Fruit fly (Drosophila melanogaster): ENCODE measurements around the gene CG5114.

The CG5114 gene

DNA sequence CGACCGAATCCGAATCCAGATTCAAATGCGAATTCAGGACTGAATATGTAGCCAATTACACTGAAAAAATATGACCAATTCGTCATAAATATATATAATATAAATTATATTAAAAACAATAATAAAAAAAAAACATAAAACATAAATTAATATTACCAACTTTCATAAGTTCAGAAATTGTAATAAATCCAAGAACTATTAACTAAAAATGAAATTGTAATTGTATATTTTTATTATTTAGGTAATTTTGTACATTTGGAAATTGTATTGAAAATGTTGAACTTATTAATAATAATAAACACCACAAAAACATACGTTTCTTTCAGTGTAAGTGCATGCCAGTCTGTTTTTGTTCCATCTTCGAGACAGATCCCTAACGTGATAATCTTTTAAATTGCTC, 21.6 kb upstream of the CG5114 start (continued):
- TF ChIP-seq Eip74EF (GFP tag; optimal IDR thresholded peaks at IDR 0.05) (no peak), gro (GFP tag; optimal IDR thresholded peaks at IDR 0.05) (no peak), ara (GFP tag; IDR thresholded peaks at IDR 0.05) (no peak), ap (GFP tag; IDR thresholded peaks at IDR 0.05) (no peak), Optix (GFP tag; IDR thresholded peaks at IDR 0.05) (no peak), H15 (GFP tag; IDR thresholded peaks at IDR 0.05) (no peak), Aef1 (GFP tag; IDR thresholded peaks at IDR 0.05) (no peak), CG32767 (GFP tag; IDR thresholded peaks at IDR 0.05) (no peak), az2 (GFP tag; optimal IDR thresholded peaks at IDR 0.05) (peak; percentile 17), CG14441 (GFP tag; IDR thresholded peaks at IDR 0.05) (no peak), chn (GFP tag; optimal IDR thresholded peaks at IDR 0.05) (no peak), jing (GFP tag; optimal IDR thresholded peaks at IDR 0.05) (no peak), CG30020 (tag; optimal IDR thresholded peaks at IDR 0.05) (peak; percentile 0), tap (tag; optimal IDR thresholded peaks at IDR 0.05) (no peak), Kr (GFP tag; optimal IDR thresholded peaks at IDR 0.05) (no peak), Max (GFP tag; optimal IDR thresholded peaks at IDR 0.05) (no peak), Hmx (GFP tag; optimal IDR thresholded peaks at IDR 0.05) (no peak), fd102C (GFP tag; optimal IDR thresholded peaks at IDR 0.05) (peak; percentile 62), eyg (GFP tag; optimal IDR thresholded peaks at IDR 0.05) (no peak), gcm (GFP tag; optimal IDR thresholded peaks at IDR 0.05) (peak; percentile 44), CG13624 (GFP tag; optimal IDR thresholded peaks at IDR 0.05) (no peak), slbo (GFP tag; IDR thresholded peaks at IDR 0.05) (no peak), CG9817 (tag; optimal IDR thresholded peaks at IDR 0.05) (no peak), B-H2 (GFP tag; optimal IDR thresholded peaks at IDR 0.05) (no peak), CG15514 (GFP tag; optimal IDR thresholded peaks at IDR 0.05) (no peak), Drgx (GFP tag; IDR thresholded peaks at IDR 0.05) (no peak), dysf (GFP tag; IDR thresholded peaks at IDR 0.05) (no peak), CG9437 (GFP tag; optimal IDR thresholded peaks at IDR 0.05) (no peak), Neu2 (GFP tag; optimal IDR thresholded peaks at IDR 0.05; ENCODE audit: borderline replicate concordance) (no peak), chinmo (GFP tag; IDR thresholded peaks at IDR 0.05; ENCODE audit: partially characterized antibody) (no peak), CG18262 (tag; optimal IDR thresholded peaks at IDR 0.05) (peak; percentile 87), CG5245 (GFP tag; optimal IDR thresholded peaks at IDR 0.05) (no peak), ken (GFP tag; IDR thresholded peaks at IDR 0.05) (no peak), CG4360 (GFP tag; IDR thresholded peaks at IDR 0.05) (no peak), CG18764 (GFP tag; optimal IDR thresholded peaks at IDR 0.05) (no peak), Stat92E (GFP tag; optimal IDR thresholded peaks at IDR 0.05) (no peak), CG7928 (GFP tag; optimal IDR thresholded peaks at IDR 0.05) (no peak), CG10209 (GFP tag; optimal IDR thresholded peaks at IDR 0.05) (peak; percentile 45), lbe (GFP tag; optimal IDR thresholded peaks at IDR 0.05) (no peak), run (tag; optimal IDR thresholded peaks at IDR 0.05) (no peak), CG15269 (tag; optimal IDR thresholded peaks at IDR 0.05) (no peak), grau (tag; optimal IDR thresholded peaks at IDR 0.05) (peak; percentile 12), CG6854 (GFP tag; optimal IDR thresholded peaks at IDR 0.05) (no peak), CG4424 (GFP tag; optimal IDR thresholded peaks at IDR 0.05) (peak; percentile 41), CG1647 (GFP tag; optimal IDR thresholded peaks at IDR 0.05) (no peak), Tbp (GFP tag; optimal IDR thresholded peaks at IDR 0.05) (no peak), CG4854 (GFP tag; optimal IDR thresholded peaks at IDR 0.05) (no peak), CG31365 (tag; optimal IDR thresholded peaks at IDR 0.05) (no peak), CG10267 (tag; optimal IDR thresholded peaks at IDR 0.05) (peak; percentile 70), CG2875 (GFP tag; optimal IDR thresholded peaks at IDR 0.05) (no peak), tll (GFP tag; optimal IDR thresholded peaks at IDR 0.05) (no peak), CG4820 (GFP tag; optimal IDR thresholded peaks at IDR 0.05) (no peak)

All from whole organism, embryonic.